Worm (Caenorhabditis elegans) whole organism, L1 larva: ENCODE measurements around the gene scl-10.
A peak's percentile ranks its signal among the peaks of the same experiment; 100 is the strongest.

Experiments used
- C04F5.9 ChIP-seq: sonication (generic microtip); optimal IDR thresholded peaks from 2 replicates; lab custom pipeline; 2016; ENCODE audit warnings: missing genetic modification characterization, missing compliant biosample characterization
- C16A3.4 ChIP-seq: fragments of 150-350 bp; optimal IDR thresholded peaks from 2 replicates; lab custom pipeline; 2014; ENCODE audit warnings: missing biosample characterization, missing genetic modification characterization
- Y116A8C.19 ChIP-seq: sonication (generic microtip); optimal IDR thresholded peaks from 2 replicates; lab custom pipeline; 2016; ENCODE audit warnings: missing compliant biosample characterization, missing genetic modification characterization, borderline replicate concordance
- blmp-1 ChIP-seq: fragments of 150-350 bp; optimal IDR thresholded peaks from 2 replicates; lab custom pipeline; 2014; ENCODE audit warnings: missing biosample characterization, missing genetic modification characterization
- ceh-88 ChIP-seq: fragments of 200-800 bp; sonication (Bioruptor generic); IDR thresholded peaks from 2 replicates; pipeline ENCODE4 v1.3.6; 2022; ENCODE audit warnings: missing genetic modification characterization, missing compliant biosample characterization
- dpl-1 ChIP-seq, 3 experiments: fragments of 150-350 bp in 2 of 3; sonication (generic microtip) in 1 of 3; optimal IDR thresholded peaks; 2 replicates each; lab custom pipeline; 2014 to 2017; ENCODE audit warnings: missing biosample characterization in 3 of 3, missing genetic modification characterization in 3 of 3, missing genetic modification reagents in 3 of 3
- efl-1 ChIP-seq, 4 experiments: fragments of 150-350 bp; optimal IDR thresholded peaks in 3 of 4; peaks in 1 of 4; 1 replicate in 1 of 4; 2 replicates in 3 of 4; lab custom pipeline; 2014; ENCODE audit warnings: missing biosample characterization in 2 of 4, missing genetic modification characterization in 2 of 4, missing genetic modification reagents in 2 of 4
- efl-3 ChIP-seq: fragments of 200-800 bp; sonication (Bioruptor generic); optimal IDR thresholded peaks from 2 replicates; lab custom pipeline; 2018; ENCODE audit warnings: mild to moderate bottlenecking, missing genetic modification characterization, missing compliant biosample characterization
- egl-13 ChIP-seq: sonication (generic microtip); optimal IDR thresholded peaks from 2 replicates; lab custom pipeline; 2016; ENCODE audit warnings: missing genotype, missing genetic modification reagents, missing genetic modification characterization, missing compliant biosample characterization
- elt-3 ChIP-seq, 6 experiments: fragments of 150-350 bp in 1 of 6; sonication (generic microtip); optimal IDR thresholded peaks; 2 replicates each; lab custom pipeline; 2017 to 2018; ENCODE audit warnings: missing biosample characterization in 6 of 6, missing genetic modification characterization in 6 of 6, inconsistent platforms in 1 of 6
- fkh-4 ChIP-seq: sonication (generic microtip); optimal IDR thresholded peaks from 2 replicates; lab custom pipeline; 2016; ENCODE audit warnings: missing compliant biosample characterization, missing genetic modification characterization, borderline replicate concordance
- grh-1 ChIP-seq: fragments of 200-800 bp; sonication (Bioruptor generic); IDR thresholded peaks from 2 replicates; pipeline ENCODE4 v1.3.6; 2022; ENCODE audit warnings: missing genetic modification reagents, missing genetic modification characterization, missing compliant biosample characterization
- hlh-17 ChIP-seq: fragments of 200-800 bp; sonication (Bioruptor generic); optimal IDR thresholded peaks from 2 replicates; lab custom pipeline; 2018; ENCODE audit warnings: missing genetic modification characterization, mild to moderate bottlenecking, missing compliant biosample characterization, moderate library complexity, borderline replicate concordance
- hlh-4 ChIP-seq: sonication (generic microtip); optimal IDR thresholded peaks from 2 replicates; lab custom pipeline; 2016; ENCODE audit warnings: mild to moderate bottlenecking, missing genetic modification characterization, missing compliant biosample characterization
- hpl-2 ChIP-seq: fragments of 150-350 bp; optimal IDR thresholded peaks from 2 replicates; lab custom pipeline; 2014; ENCODE audit warnings: missing biosample characterization, missing genetic modification reagents, missing genetic modification characterization
- isw-1 ChIP-seq: fragments of 200-800 bp; sonication (Bioruptor generic); IDR thresholded peaks from 2 replicates; pipeline ENCODE4 v1.3.6; 2022; ENCODE audit warnings: missing genetic modification characterization, missing compliant biosample characterization
- jun-1 ChIP-seq: fragments of 150-350 bp; optimal IDR thresholded peaks from 2 replicates; lab custom pipeline; 2014; ENCODE audit warnings: missing biosample characterization, missing genetic modification reagents, missing genetic modification characterization
- lin-14 ChIP-seq: fragments of 200-800 bp; sonication (Bioruptor generic); optimal IDR thresholded peaks from 2 replicates; lab custom pipeline; 2018; ENCODE audit warnings: mild to moderate bottlenecking, missing genetic modification characterization, moderate library complexity, missing compliant biosample characterization
- lin-35 ChIP-seq, 2 experiments: fragments of 150-350 bp; optimal IDR thresholded peaks; 2 replicates each; lab custom pipeline; 2014; ENCODE audit warnings: missing biosample characterization in 2 of 2, missing genetic modification characterization in 2 of 2, missing genetic modification reagents in 2 of 2
- lir-3 ChIP-seq: sonication (generic microtip); optimal IDR thresholded peaks from 2 replicates; lab custom pipeline; 2016; ENCODE audit warnings: mild to moderate bottlenecking, missing genetic modification characterization, moderate library complexity, missing compliant biosample characterization; ENCODE audit not compliant: poor library complexity
- mab-9 ChIP-seq: fragments of 200-800 bp; sonication (Bioruptor generic); IDR thresholded peaks from 2 replicates; pipeline ENCODE4 v1.3.6; 2022; ENCODE audit warnings: missing genetic modification reagents, missing genetic modification characterization, missing compliant biosample characterization
- mdl-1 ChIP-seq, 2 experiments: fragments of 150-350 bp; optimal IDR thresholded peaks; 2 replicates each; lab custom pipeline; 2014 to 2017; ENCODE audit warnings: missing biosample characterization in 2 of 2, missing genetic modification characterization in 2 of 2, inconsistent platforms in 1 of 2
- nhr-12 ChIP-seq: sonication (generic microtip); optimal IDR thresholded peaks from 2 replicates; lab custom pipeline; 2017; ENCODE audit warnings: missing biosample characterization, missing genetic modification characterization
- nhr-19 ChIP-seq: fragments of 200-800 bp; sonication (Bioruptor generic); conservative IDR thresholded peaks from 2 replicates; pipeline ENCODE4 v1.3.6; 2022; ENCODE audit warnings: missing genetic modification characterization, missing compliant biosample characterization
- nhr-20 ChIP-seq: sonication (generic microtip); optimal IDR thresholded peaks from 2 replicates; lab custom pipeline; 2016; ENCODE audit warnings: mild to moderate bottlenecking, missing genetic modification characterization, missing compliant biosample characterization
- nhr-237 ChIP-seq: fragments of 150-350 bp; optimal IDR thresholded peaks from 2 replicates; lab custom pipeline; 2014; ENCODE audit warnings: missing biosample characterization, missing genetic modification characterization
- nhr-28 ChIP-seq: fragments of 150-350 bp; optimal IDR thresholded peaks from 2 replicates; lab custom pipeline; 2014; ENCODE audit warnings: missing biosample characterization, missing genetic modification characterization
- nhr-47 ChIP-seq: sonication (generic microtip); optimal IDR thresholded peaks from 2 replicates; lab custom pipeline; 2016; ENCODE audit warnings: mild to moderate bottlenecking, missing genetic modification characterization, moderate library complexity, missing compliant biosample characterization
- nhr-71 ChIP-seq: sonication (generic microtip); optimal IDR thresholded peaks from 2 replicates; lab custom pipeline; 2016; ENCODE audit warnings: mild to moderate bottlenecking, missing genetic modification characterization, moderate library complexity, missing compliant biosample characterization
- nhr-76 ChIP-seq: sonication (generic microtip); optimal IDR thresholded peaks from 2 replicates; lab custom pipeline; 2017; ENCODE audit warnings: missing biosample characterization, missing genetic modification characterization
- nhr-77 ChIP-seq: fragments of 150-350 bp; optimal IDR thresholded peaks from 2 replicates; lab custom pipeline; 2014; ENCODE audit warnings: missing biosample characterization, missing genetic modification characterization
- nhr-85 ChIP-seq: sonication (generic microtip); peaks from one replicate; lab custom pipeline; 2016; ENCODE audit warnings: missing genetic modification characterization, inconsistent platforms, missing compliant biosample characterization
- nhr-90 ChIP-seq: sonication (generic microtip); optimal IDR thresholded peaks from 2 replicates; lab custom pipeline; 2016; ENCODE audit warnings: mild to moderate bottlenecking, missing genetic modification characterization, missing compliant biosample characterization; ENCODE audit not compliant: poor library complexity
- skn-1 ChIP-seq: fragments of 150-350 bp; optimal IDR thresholded peaks from 2 replicates; lab custom pipeline; 2014; ENCODE audit warnings: missing biosample characterization, missing genetic modification characterization
- snu-23 ChIP-seq: sonication (generic microtip); optimal IDR thresholded peaks from 2 replicates; lab custom pipeline; 2016; ENCODE audit warnings: missing genetic modification characterization, missing compliant biosample characterization
- sox-4 ChIP-seq: sonication (generic microtip); optimal IDR thresholded peaks from 2 replicates; lab custom pipeline; 2016; ENCODE audit warnings: missing genetic modification characterization, missing compliant biosample characterization
- sup-37 ChIP-seq: fragments of 200-800 bp; sonication (Bioruptor generic); optimal IDR thresholded peaks from 2 replicates; lab custom pipeline; 2018; ENCODE audit warnings: mild to moderate bottlenecking, missing genetic modification characterization, missing compliant biosample characterization
- unc-98 ChIP-seq: fragments of 200-800 bp; sonication (Bioruptor generic); IDR thresholded peaks from 2 replicates; pipeline ENCODE4 v1.3.6; 2022; ENCODE audit warnings: missing genetic modification characterization, missing compliant biosample characterization
- xbp-1 ChIP-seq: sonication (generic microtip); optimal IDR thresholded peaks from 2 replicates; lab custom pipeline; 2016; ENCODE audit warnings: missing genetic modification characterization, missing compliant biosample characterization
- zip-4 ChIP-seq: fragments of 200-800 bp; sonication (Bioruptor generic); optimal IDR thresholded peaks from 2 replicates; lab custom pipeline; 2018; ENCODE audit warnings: mild to moderate bottlenecking, missing genetic modification characterization, moderate library complexity, missing compliant biosample characterization
- ztf-4 ChIP-seq: fragments of 150-350 bp; optimal IDR thresholded peaks from 2 replicates; lab custom pipeline; 2014; ENCODE audit warnings: missing biosample characterization, missing genetic modification characterization

scl-10 gene

DNA sequence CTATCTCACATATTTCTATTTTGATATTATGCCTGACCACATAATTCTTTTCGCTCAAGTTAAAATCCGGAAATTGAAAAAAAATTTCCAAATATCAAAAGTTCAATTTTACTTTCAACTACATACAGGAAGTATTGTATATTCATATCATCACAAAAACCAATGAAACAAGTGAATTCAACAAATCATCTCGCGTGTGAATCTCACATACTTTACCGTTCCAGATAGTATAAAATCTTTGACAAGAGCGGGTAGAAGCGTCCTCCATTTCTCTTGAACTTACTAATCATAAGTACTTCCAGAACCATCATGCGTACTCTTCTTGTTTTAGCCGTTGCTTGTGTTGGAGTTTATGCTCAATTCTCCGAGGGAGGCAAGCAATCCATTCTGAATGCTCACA lies 23.2 kb downstream of the scl-10 start, which contains the start of gene scl-8:
Gene scl-8, plus strand, starts transcription at position 301 of the 400 bp plus-strand sequence.
- TF ChIP-seq nhr-28 (no peak), nhr-76 (tag; lab: Kevin White, UChicago) (no peak), nhr-47 (tag; lab: Kevin White, UChicago) (no peak)

DNA sequence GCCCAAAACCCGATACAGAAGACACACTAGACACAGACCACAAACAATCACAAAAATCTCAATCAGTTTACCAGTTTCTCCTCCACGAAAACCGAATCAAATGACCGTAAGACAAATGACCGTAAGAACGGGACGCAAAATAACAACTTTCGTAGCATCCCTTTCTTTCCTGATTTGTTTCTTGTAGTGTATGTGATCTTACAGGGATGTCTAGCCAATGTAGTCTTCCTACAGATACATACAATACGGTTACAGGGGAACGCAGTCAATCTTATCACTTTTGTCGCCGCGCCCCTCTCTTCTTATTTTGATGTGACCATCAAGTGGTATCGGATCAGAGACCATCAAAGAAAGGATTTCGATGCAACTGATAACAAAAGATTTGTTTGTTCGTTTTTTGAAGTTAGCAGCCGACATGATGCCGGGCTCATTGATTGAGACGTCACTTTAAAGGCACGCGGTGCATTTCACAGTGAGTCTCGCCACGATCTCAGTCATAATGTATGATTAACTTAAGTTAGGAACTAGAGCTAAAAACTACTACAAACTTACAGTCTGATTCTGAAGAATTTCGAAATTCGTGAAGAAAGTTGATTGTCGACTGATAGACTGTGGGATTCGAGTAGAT lies 27.5 kb downstream of the scl-10 start:
- TF ChIP-seq lin-14 (GFP tag; lab: Kevin White, UChicago) (peak; percentile 71), lin-35 (GFP tag; optimal IDR thresholded peaks at IDR 0.05; lab: Kevin White, UChicago) (peak in 1 of 2 experiments; percentile 45), blmp-1 (tag; lab: Kevin White, UChicago) (peak; percentile 69), snu-23 (peak; percentile 42), Y116A8C.19 (no peak), lir-3 (tag; lab: Kevin White, UChicago) (no peak), dpl-1 (GFP tag; optimal IDR thresholded peaks at IDR 0.05; lab: Kevin White, UChicago) (peak in 1 of 3 experiments; percentile 3), jun-1 (tag; lab: Kevin White, UChicago) (no peak), nhr-90 (peak; percentile 38), nhr-71 (tag; lab: Kevin White, UChicago) (peak; percentile 63), nhr-237 (tag; lab: Kevin White, UChicago) (no peak), nhr-20 (peak; percentile 65), elt-3 (tag; optimal IDR thresholded peaks at IDR 0.05; lab: Kevin White, UChicago) (peak in 4 of 6 experiments; percentile 14 to 67 (median 36)), hlh-4 (tag; lab: Kevin White, UChicago) (no peak), fkh-4 (tag; lab: Kevin White, UChicago) (no peak), zip-4 (GFP tag; lab: Kevin White, UChicago) (no peak), unc-98 (GFP tag; lab: Robert Waterston, UW) (no peak), xbp-1 (tag; lab: Kevin White, UChicago) (no peak), mdl-1 (tag; optimal IDR thresholded peaks at IDR 0.05; lab: Kevin White, UChicago) (peak in 1 of 2 experiments; percentile 32), ztf-4 (peak; percentile 3), nhr-85 (tag; lab: Kevin White, UChicago) (peak; percentile 93), nhr-19 (GFP tag; lab: Robert Waterston, UW) (peak; percentile 34; the same call in 1 of the 2 replicates), grh-1 (GFP tag; lab: Robert Waterston, UW) (0 out of 2 replicates have a peak, but pooled peaks have one; percentile 8)
- TF ChIP-seq, all 84 proteins: peak for 14

DNA sequence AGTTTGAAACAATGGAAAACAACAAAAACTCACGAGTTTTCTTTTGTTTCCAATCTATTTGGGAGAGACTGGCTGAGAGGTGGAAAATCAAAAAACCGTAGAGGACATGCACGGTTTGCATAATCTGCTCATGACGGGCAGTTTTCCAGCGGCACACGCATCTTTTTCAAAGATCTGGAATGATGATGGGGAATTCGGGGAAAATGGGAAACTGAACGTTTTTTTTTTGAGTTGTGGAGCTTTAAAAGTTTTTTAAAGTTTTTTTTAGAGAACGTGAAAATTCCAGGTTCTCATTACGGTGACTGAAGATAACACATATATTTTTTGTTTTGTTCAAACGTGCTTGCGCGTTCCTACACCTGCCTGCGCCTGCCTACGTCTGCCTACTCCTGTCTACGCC lies 28.4 kb downstream of the scl-10 start, which contains the start of gene C39E9.7:
Gene C39E9.7, minus strand, starts transcription at position 101 of the 400 bp plus-strand sequence.
- TF ChIP-seq efl-1 (optimal IDR thresholded peaks at IDR 0.05; lab: Kevin White, UChicago) (no peak), efl-1 (GFP tag; optimal IDR thresholded peaks at IDR 0.05 in 1 of 2; lab: Kevin White, UChicago) (peak in 1 of 2 experiments; percentile 26), hlh-17 (GFP tag; lab: Kevin White, UChicago) (no peak)

DNA sequence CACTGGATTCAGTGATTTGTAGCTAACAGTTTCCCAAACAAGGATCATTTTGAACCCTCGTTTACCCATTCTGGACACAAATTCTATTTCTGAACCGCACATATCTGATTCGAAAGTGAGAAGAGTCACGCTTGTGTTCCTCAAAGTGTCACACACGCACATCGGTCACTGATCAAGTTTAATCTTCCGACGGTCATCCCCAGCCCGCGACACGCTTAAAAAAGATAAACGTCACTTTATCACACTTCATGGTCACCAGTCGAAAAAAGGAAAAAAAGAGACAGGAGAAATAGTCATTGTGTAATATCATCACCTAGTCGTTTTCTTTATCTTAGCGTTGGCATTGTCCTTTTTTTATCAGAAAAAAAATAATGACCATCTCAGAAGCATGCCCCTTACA lies 29.4 kb downstream of the scl-10 start:
- TF ChIP-seq dpl-1 (GFP tag; optimal IDR thresholded peaks at IDR 0.05; lab: Kevin White, UChicago) (no peak), lin-35 (GFP tag; optimal IDR thresholded peaks at IDR 0.05; lab: Kevin White, UChicago) (peak in 1 of 2 experiments; percentile 50), ceh-88 (GFP tag; lab: Robert Waterston, UW) (no peak), hlh-4 (tag; lab: Kevin White, UChicago) (no peak), nhr-85 (tag; lab: Kevin White, UChicago) (peak; percentile 91), nhr-19 (GFP tag; lab: Robert Waterston, UW) (peak; percentile 45), snu-23 (peak; percentile 42), isw-1 (GFP tag; lab: Robert Waterston, UW) (no peak), skn-1 (tag; lab: Kevin White, UChicago) (peak; percentile 1), ztf-4 (no peak), lir-3 (tag; lab: Kevin White, UChicago) (no peak), elt-3 (tag; optimal IDR thresholded peaks at IDR 0.05; lab: Kevin White, UChicago) (peak in 2 of 6 experiments; percentile 44 to 78), nhr-20 (peak; percentile 54), mab-9 (GFP tag; lab: Robert Waterston, UW) (no peak), sup-37 (GFP tag; lab: Kevin White, UChicago) (no peak), nhr-237 (tag; lab: Kevin White, UChicago) (no peak), efl-3 (GFP tag; lab: Kevin White, UChicago) (no peak), nhr-77 (tag; lab: Kevin White, UChicago) (no peak), egl-13 (tag; lab: Kevin White, UChicago) (no peak), nhr-12 (tag; lab: Kevin White, UChicago) (no peak), C04F5.9 (no peak), lin-14 (GFP tag; lab: Kevin White, UChicago) (peak; percentile 63), hlh-17 (GFP tag; lab: Kevin White, UChicago) (no peak), nhr-28 (no peak), nhr-90 (peak; percentile 7), sox-4 (tag; lab: Kevin White, UChicago) (no peak), hpl-2 (no peak), C16A3.4 (tag; lab: Kevin White, UChicago) (no peak), nhr-47 (tag; lab: Kevin White, UChicago) (no peak)
